Worm (Caenorhabditis elegans): ENCODE data around the gene nlp-50.

- TF ChIP-seq ama-1 (optimal IDR thresholded peaks at IDR 0.05) = no peak
- no peak for TF ChIP-seq scrt-1 (GFP tag; IDR thresholded peaks at IDR 0.05)
- no peak for TF ChIP-seq hmg-4 (GFP tag; optimal IDR thresholded peaks at IDR 0.05)
- no peak for TF ChIP-seq ceh-13 (GFP tag; optimal IDR thresholded peaks at IDR 0.05)
- TF ChIP-seq pes-1 (GFP tag; IDR thresholded peaks at IDR 0.05) = no peak
Measured at ce11 chrII:6716638-6717037, 48.2 kb upstream of the nlp-50 start, which contains the start of the genes T14B4.5 and T14B4.20.
